Fruit fly (Drosophila melanogaster) Kc167 (cell line): ENCODE results near the gene Tpl94D.

Source experiments
- Myc ChIP-seq: fragments of >200 bp; optimal IDR thresholded peaks from 2 replicates; lab custom pipeline; 2017; ENCODE audit warnings: missing external identifiers
- Sin3A ChIP-seq: fragments of >200 bp; optimal IDR thresholded peaks from 2 replicates; lab custom pipeline; 2018; ENCODE audit warnings: missing external identifiers
- h ChIP-seq: fragments of >200 bp; optimal IDR thresholded peaks from 3 replicates; lab custom pipeline; 2018; ENCODE audit warnings: missing external identifiers
- insv ChIP-seq: fragments of >200 bp; optimal IDR thresholded peaks from 3 replicates; lab custom pipeline; 2018; ENCODE audit warnings: missing external identifiers
- psq ChIP-seq: fragments of >200 bp; optimal IDR thresholded peaks from 2 replicates; lab custom pipeline; 2017; ENCODE audit warnings: missing external identifiers
- ttk ChIP-seq: sonication (Bioruptor generic); optimal IDR thresholded peaks from 2 replicates; lab custom pipeline; 2017; ENCODE audit warnings: missing external identifiers

Gene Tpl94D

dm6 chr3R:22965984-22966383 is at the start of gene Tpl94D:
TSS of gene Tpl94D (plus strand) at chr3R:22966284.
- TF ChIP-seq Sin3A (lab: Kevin White, UChicago) (no peak), ttk (no peak)

- no peak for TF ChIP-seq Sin3A (lab: Kevin White, UChicago)
- no peak for TF ChIP-seq Myc (lab: Kevin White, UChicago)
- no peak for TF ChIP-seq insv (lab: Kevin White, UChicago)
- no peak for TF ChIP-seq h (lab: Kevin White, UChicago)
- no peak for TF ChIP-seq psq
- TF ChIP-seq ttk = no peak
Observed at dm6 chr3R:22923052-22923451, 43.0 kb upstream of the Tpl94D start, which contains the start of gene CG6660. TSS of gene CG6660 (plus strand) at chr3R:22923352.

- TF ChIP-seq h (lab: Kevin White, UChicago) (no peak), ttk (no peak), insv (lab: Kevin White, UChicago) (no peak), psq (no peak), Sin3A (lab: Kevin White, UChicago) (no peak)
Observed at dm6 chr3R:22965220-22965619, 864 bp upstream of the Tpl94D start.

dm6 chr3R:22976997-22977396 is 10.9 kb downstream of the Tpl94D start, which contains the start of gene Gbp3:
TSS of gene Gbp3 (plus strand) at chr3R:22977270.
- TF ChIP-seq insv (lab: Kevin White, UChicago) = no peak
- no peak for TF ChIP-seq Sin3A (lab: Kevin White, UChicago)
- TF ChIP-seq h (lab: Kevin White, UChicago) = no peak
- TF ChIP-seq Myc (lab: Kevin White, UChicago) = no peak
- TF ChIP-seq psq = no peak
- no peak for TF ChIP-seq ttk

dm6 chr3R:22986981-22987380 is 20.9 kb downstream of the Tpl94D start, which contains the start of gene Or94a:
TSS of gene Or94a (plus strand) at chr3R:22987281.
- TF ChIP-seq psq (no peak), Myc (lab: Kevin White, UChicago) (no peak), ttk (no peak), h (lab: Kevin White, UChicago) (no peak), Sin3A (lab: Kevin White, UChicago) (no peak), insv (lab: Kevin White, UChicago) (no peak)

dm6 chr3R:22988995-22989394 is 22.9 kb downstream of the Tpl94D start, which contains the start of gene Or94b:
TSS of gene Or94b (plus strand) at chr3R:22989295.
- TF ChIP-seq Sin3A (lab: Kevin White, UChicago) = no peak

- no peak for TF ChIP-seq insv (lab: Kevin White, UChicago)
- TF ChIP-seq ttk = no peak
- TF ChIP-seq h (lab: Kevin White, UChicago) = no peak
- no peak for TF ChIP-seq psq
- no peak for TF ChIP-seq Myc (lab: Kevin White, UChicago)
Observed at dm6 chr3R:22997912-22998622, 32.0 kb downstream of the Tpl94D start, which contains the start of gene Nha2. TSS of gene Nha2 (minus strand) at chr3R:22998528.

dm6 chr3R:22998623-22999179 is 32.6 kb downstream of the Tpl94D start:
- TF ChIP-seq h (lab: Kevin White, UChicago) (no peak), insv (lab: Kevin White, UChicago) (no peak), psq (no peak), ttk (no peak), Sin3A (lab: Kevin White, UChicago) (no peak), Myc (lab: Kevin White, UChicago) (no peak)

- TF ChIP-seq Myc (lab: Kevin White, UChicago) (no peak), insv (lab: Kevin White, UChicago) (no peak), h (lab: Kevin White, UChicago) (no peak), ttk (no peak), Sin3A (lab: Kevin White, UChicago) (no peak), psq (no peak)
Observed at dm6 chr3R:23004161-23004560, 38.1 kb downstream of the Tpl94D start.

dm6 chr3R:23009480-23010115 is 43.5 kb downstream of the Tpl94D start:
- no peak for TF ChIP-seq Sin3A (lab: Kevin White, UChicago)
- TF ChIP-seq ttk = no peak
- no peak for TF ChIP-seq psq
- TF ChIP-seq insv (lab: Kevin White, UChicago) = no peak
- TF ChIP-seq Myc (lab: Kevin White, UChicago) = no peak
- no peak for TF ChIP-seq h (lab: Kevin White, UChicago)

- TF ChIP-seq Sin3A (lab: Kevin White, UChicago) (no peak), insv (lab: Kevin White, UChicago) (no peak), Myc (lab: Kevin White, UChicago) (no peak), psq (no peak), ttk (no peak), h (lab: Kevin White, UChicago) (no peak)
Observed at dm6 chr3R:23010406-23010805, 44.3 kb downstream of the Tpl94D start, which contains the start of gene CG34375. TSS of gene CG34375 (minus strand) at chr3R:23010562.

dm6 chr3R:23012017-23012416 is 45.9 kb downstream of the Tpl94D start, which contains the start of gene CG6688:
TSS of gene CG6688 (plus strand) at chr3R:23012412.
- TF ChIP-seq insv (lab: Kevin White, UChicago) = no peak
- no peak for TF ChIP-seq Myc (lab: Kevin White, UChicago)
- TF ChIP-seq psq = no peak
- no peak for TF ChIP-seq Sin3A (lab: Kevin White, UChicago)
- TF ChIP-seq ttk = no peak
- no peak for TF ChIP-seq h (lab: Kevin White, UChicago)
